Worm (Caenorhabditis elegans) whole organism, young adult: ENCODE results near the gene F22E5.13.

Source experiments
- B0336.3 ChIP-seq: fragments of 200-800 bp; sonication (Bioruptor generic); IDR thresholded peaks from 2 replicates; pipeline ENCODE4 v1.3.6; 2022; ENCODE audit warnings: missing genetic modification characterization, missing compliant biosample characterization
- F37B4.10 ChIP-seq: fragments of 200-800 bp; sonication (Bioruptor generic); IDR thresholded peaks from 2 replicates; pipeline ENCODE4 v1.3.6; 2022; ENCODE audit warnings: missing genetic modification characterization, missing compliant biosample characterization
- T26A5.8 ChIP-seq: sonication (generic microtip); optimal IDR thresholded peaks from 2 replicates; lab custom pipeline; 2016; ENCODE audit warnings: missing genetic modification characterization, missing compliant biosample characterization
- Y79H2A.3 ChIP-seq: fragments of 200-800 bp; sonication (Bioruptor generic); conservative IDR thresholded peaks from 2 replicates; pipeline ENCODE4 v1.3.6; 2022; ENCODE audit warnings: missing genetic modification reagents, missing genetic modification characterization, missing compliant biosample characterization
- Y95B8A.8 ChIP-seq: fragments of 200-800 bp; sonication (Bioruptor generic); IDR thresholded peaks from 2 replicates; pipeline ENCODE4 v1.3.6; 2022; ENCODE audit warnings: missing genetic modification reagents, missing genetic modification characterization, missing compliant biosample characterization
- akir-1 ChIP-seq: fragments of 200-800 bp; sonication (Bioruptor generic); optimal IDR thresholded peaks from 2 replicates; lab custom pipeline; 2018; ENCODE audit warnings: mild to moderate bottlenecking, missing genetic modification characterization, moderate library complexity, missing compliant biosample characterization
- aptf-2 ChIP-seq: fragments of 200-800 bp; sonication (Bioruptor generic); conservative IDR thresholded peaks from 2 replicates; pipeline ENCODE4 v1.3.6; 2022; ENCODE audit warnings: missing genetic modification reagents, missing genetic modification characterization, missing compliant biosample characterization
- atf-7 ChIP-seq: sonication (generic microtip); optimal IDR thresholded peaks from 2 replicates; lab custom pipeline; 2017; ENCODE audit warnings: mild to moderate bottlenecking, missing genetic modification characterization, missing compliant biosample characterization
- athp-1 ChIP-seq: sonication (generic microtip); optimal IDR thresholded peaks from 2 replicates; lab custom pipeline; 2017; ENCODE audit warnings: mild to moderate bottlenecking, missing genetic modification characterization, missing compliant biosample characterization
- attf-6 ChIP-seq: fragments of 200-800 bp; sonication (Bioruptor generic); IDR thresholded peaks from 2 replicates; pipeline ENCODE4 v1.3.6; 2022; ENCODE audit warnings: missing genetic modification reagents, missing genetic modification characterization, missing compliant biosample characterization
- bed-2 ChIP-seq: fragments of 200-800 bp; sonication (Bioruptor generic); IDR thresholded peaks from 2 replicates; pipeline ENCODE4 v1.3.6; 2022; ENCODE audit warnings: missing genetic modification reagents, missing genetic modification characterization, missing compliant biosample characterization
- ceh-100 ChIP-seq: fragments of 200-800 bp; sonication (Bioruptor generic); IDR thresholded peaks from 2 replicates; pipeline ENCODE4 v1.3.6; 2022; ENCODE audit warnings: missing genetic modification reagents, missing genetic modification characterization, missing compliant biosample characterization
- die-1 ChIP-seq: sonication (generic microtip); optimal IDR thresholded peaks from 2 replicates; lab custom pipeline; 2016; ENCODE audit warnings: missing genotype, mild to moderate bottlenecking, missing genetic modification characterization, missing compliant biosample characterization
- egl-44 ChIP-seq: fragments of 200-800 bp; sonication (Bioruptor generic); IDR thresholded peaks from 2 replicates; pipeline ENCODE4 v1.3.6; 2022; ENCODE audit warnings: missing genetic modification reagents, missing genetic modification characterization, missing compliant biosample characterization
- egrh-3 ChIP-seq: fragments of 200-800 bp; sonication (Bioruptor generic); IDR thresholded peaks from 2 replicates; pipeline ENCODE4 v1.3.6; 2022; ENCODE audit warnings: missing genetic modification reagents, missing genetic modification characterization, missing compliant biosample characterization
- ekl-4 ChIP-seq: fragments of 200-800 bp; sonication (Bioruptor generic); IDR thresholded peaks from 2 replicates; pipeline ENCODE4 v1.3.6; 2022; ENCODE audit warnings: missing genetic modification reagents, missing genetic modification characterization, missing compliant biosample characterization
- gei-17 ChIP-seq: fragments of 200-800 bp; sonication (Bioruptor generic); optimal IDR thresholded peaks from 2 replicates; lab custom pipeline; 2018; ENCODE audit warnings: mild to moderate bottlenecking, missing genetic modification characterization, missing compliant biosample characterization
- him-1 ChIP-seq: sonication (generic microtip); optimal IDR thresholded peaks from 2 replicates; lab custom pipeline; 2016; ENCODE audit warnings: missing genotype, missing genetic modification reagents, missing genetic modification characterization, missing compliant biosample characterization
- hmg-20 ChIP-seq: fragments of 200-800 bp; sonication (Bioruptor generic); IDR thresholded peaks from 2 replicates; pipeline ENCODE4 v1.3.6; 2022; ENCODE audit warnings: missing genetic modification reagents, missing genetic modification characterization, missing compliant biosample characterization
- lin-26 ChIP-seq: fragments of 200-800 bp; sonication (Bioruptor generic); IDR thresholded peaks from 2 replicates; pipeline ENCODE4 v1.3.6; 2022; ENCODE audit warnings: missing genetic modification reagents, missing genetic modification characterization, missing compliant biosample characterization
- madf-10 ChIP-seq: sonication (generic microtip); optimal IDR thresholded peaks from 2 replicates; lab custom pipeline; 2016; ENCODE audit warnings: mild to moderate bottlenecking, missing genetic modification characterization, missing compliant biosample characterization
- madf-3 ChIP-seq: fragments of 200-800 bp; sonication (Bioruptor generic); IDR thresholded peaks from 2 replicates; pipeline ENCODE4 v1.3.6; 2022; ENCODE audit warnings: missing genetic modification reagents, missing genetic modification characterization, missing compliant biosample characterization
- madf-8 ChIP-seq: fragments of 200-800 bp; sonication (Bioruptor generic); conservative IDR thresholded peaks from 2 replicates; pipeline ENCODE4 v1.3.6; 2022; ENCODE audit warnings: missing genetic modification reagents, missing genetic modification characterization, missing compliant biosample characterization
- mel-28 ChIP-seq: sonication (generic microtip); optimal IDR thresholded peaks from 2 replicates; lab custom pipeline; 2016; ENCODE audit warnings: borderline replicate concordance, mild to moderate bottlenecking, missing genetic modification characterization, missing compliant biosample characterization
- mxl-1 ChIP-seq: sonication (generic microtip); optimal IDR thresholded peaks from 2 replicates; lab custom pipeline; 2016; ENCODE audit warnings: missing genetic modification characterization, missing compliant biosample characterization
- nfya-2 ChIP-seq: fragments of 200-800 bp; sonication (Bioruptor generic); IDR thresholded peaks from 2 replicates; pipeline ENCODE4 v1.3.6; 2022; ENCODE audit warnings: missing genetic modification reagents, missing genetic modification characterization, missing compliant biosample characterization
- nfyb-1 ChIP-seq: fragments of 200-800 bp; sonication (Bioruptor generic); IDR thresholded peaks from 2 replicates; pipeline ENCODE4 v1.3.6; 2022; ENCODE audit warnings: missing genetic modification reagents, missing genetic modification characterization, missing compliant biosample characterization
- nhr-27 ChIP-seq: fragments of 200-800 bp; sonication (Bioruptor generic); optimal IDR thresholded peaks from 2 replicates; lab custom pipeline; 2018; ENCODE audit warnings: mild to moderate bottlenecking, missing genetic modification characterization, moderate library complexity, missing compliant biosample characterization
- rcor-1 ChIP-seq: fragments of 200-800 bp; sonication (Bioruptor generic); IDR thresholded peaks from 2 replicates; pipeline ENCODE4 v1.3.6; 2022; ENCODE audit warnings: missing genetic modification reagents, missing genetic modification characterization, missing compliant biosample characterization
- repo-1 ChIP-seq: sonication (generic microtip); optimal IDR thresholded peaks from 2 replicates; lab custom pipeline; 2017; ENCODE audit warnings: mild to moderate bottlenecking, missing genetic modification characterization, missing compliant biosample characterization
- rpc-1 ChIP-seq, 2 experiments: fragments of 150-350 bp in 1 of 2; sonication (generic microtip) in 1 of 2; optimal IDR thresholded peaks; 2 replicates each; lab custom pipeline; 2014 to 2018; ENCODE audit warnings: missing biosample characterization in 1 of 2, missing genetic modification characterization in 1 of 2, missing genetic modification reagents in 1 of 2, missing genotype in 1 of 2
- sdz-38 ChIP-seq: sonication (generic microtip); optimal IDR thresholded peaks from 2 replicates; lab custom pipeline; 2016; ENCODE audit warnings: missing genotype, missing genetic modification characterization, missing compliant biosample characterization
- sea-2 ChIP-seq: fragments of 200-800 bp; sonication (Bioruptor generic); IDR thresholded peaks from 2 replicates; pipeline ENCODE4 v1.3.6; 2022; ENCODE audit warnings: missing genetic modification characterization, missing compliant biosample characterization
- snpc-1.1 ChIP-seq: sonication (generic microtip); optimal IDR thresholded peaks from 2 replicates; lab custom pipeline; 2017; ENCODE audit warnings: missing genetic modification characterization, mild to moderate bottlenecking, missing compliant biosample characterization, antibody characterized with exemption, moderate library complexity, missing genotype, missing genetic modification reagents; ENCODE audit not compliant: insufficient read depth
- snpc-4 ChIP-seq, 5 experiments: fragments of 150-350 bp in 1 of 5; sonication (generic microtip) in 4 of 5; optimal IDR thresholded peaks; 2 replicates each; lab custom pipeline; 2014 to 2018; ENCODE audit warnings: missing genetic modification characterization in 5 of 5, missing biosample characterization in 3 of 5, antibody characterized with exemption in 2 of 5, mild to moderate bottlenecking in 2 of 5, missing compliant biosample characterization in 2 of 5, missing genotype in 2 of 5, moderate library complexity in 2 of 5, missing genetic modification reagents in 1 of 5
- somi-1 ChIP-seq: fragments of 200-800 bp; sonication (Bioruptor generic); optimal IDR thresholded peaks from 2 replicates; lab custom pipeline; 2018; ENCODE audit warnings: mild to moderate bottlenecking, missing genetic modification characterization, missing compliant biosample characterization
- tbp1 ChIP-seq: fragments of 200-800 bp; sonication (Bioruptor generic); optimal IDR thresholded peaks from 2 replicates; lab custom pipeline; 2018; ENCODE audit warnings: mild to moderate bottlenecking, missing genetic modification characterization, missing compliant biosample characterization
- unc-130 ChIP-seq: sonication (generic microtip); optimal IDR thresholded peaks from 2 replicates; lab custom pipeline; 2016; ENCODE audit warnings: missing genetic modification reagents, missing genetic modification characterization, missing compliant biosample characterization
- xnd-1 ChIP-seq: sonication (generic microtip); optimal IDR thresholded peaks from 2 replicates; lab custom pipeline; 2016; ENCODE audit warnings: missing genotype, missing genetic modification reagents, missing genetic modification characterization, missing compliant biosample characterization
- zim-3 ChIP-seq: sonication (generic microtip); optimal IDR thresholded peaks from 2 replicates; lab custom pipeline; 2017; ENCODE audit warnings: mild to moderate bottlenecking, missing genetic modification characterization, moderate library complexity, missing compliant biosample characterization
- ztf-22 ChIP-seq: fragments of 200-800 bp; sonication (Bioruptor generic); optimal IDR thresholded peaks from 2 replicates; lab custom pipeline; 2018; ENCODE audit warnings: mild to moderate bottlenecking, missing genetic modification characterization, moderate library complexity, missing compliant biosample characterization
- ztf-25 ChIP-seq: fragments of 200-800 bp; sonication (Bioruptor generic); IDR thresholded peaks from 2 replicates; pipeline ENCODE4 v1.3.6; 2022; ENCODE audit warnings: missing genetic modification reagents, missing genetic modification characterization, missing compliant biosample characterization
- ztf-26 ChIP-seq: sonication (generic microtip); optimal IDR thresholded peaks from 2 replicates; lab custom pipeline; 2017; ENCODE audit warnings: missing genetic modification characterization, missing compliant biosample characterization
- ztf-28 ChIP-seq: fragments of 200-800 bp; sonication (Bioruptor generic); IDR thresholded peaks from 2 replicates; pipeline ENCODE4 v1.3.6; 2022; ENCODE audit warnings: missing genetic modification reagents, missing genetic modification characterization, missing compliant biosample characterization
- ztf-6 ChIP-seq: fragments of 200-800 bp; sonication (Bioruptor generic); IDR thresholded peaks from 2 replicates; pipeline ENCODE4 v1.3.6; 2022; ENCODE audit warnings: missing genetic modification reagents, missing genetic modification characterization, missing compliant biosample characterization

Gene F22E5.13

ce11 chrII:2684208-2684607 is 34.8 kb upstream of the F22E5.13 start, which contains the start of gene ceh-87:
TSS of gene ceh-87 (minus strand) at chrII:2684308.
- TF ChIP-seq mxl-1 (tag; lab: Kevin White, UChicago) (no peak), xnd-1 (no peak), repo-1 (tag; lab: Kevin White, UChicago) (no peak), nfyb-1 (GFP tag; lab: Robert Waterston, UW) (no peak), ztf-28 (no peak), madf-3 (GFP tag; lab: Robert Waterston, UW) (no peak)

ce11 chrII:2681118-2681517 is 31.7 kb upstream of the F22E5.13 start, which contains the start of gene F34D6.1:
TSS of gene F34D6.1 (minus strand) at chrII:2681218.
- TF ChIP-seq die-1 (no peak), bed-2 (GFP tag; lab: Robert Waterston, UW) (no peak), xnd-1 (no peak), ztf-26 (no peak), sea-2 (GFP tag; lab: Robert Waterston, UW) (no peak), akir-1 (GFP tag; lab: Kevin White, UChicago) (no peak), ceh-100 (GFP tag; lab: Robert Waterston, UW) (no peak), attf-6 (GFP tag; lab: Robert Waterston, UW) (no peak), rpc-1 (optimal IDR thresholded peaks at IDR 0.05; lab: Kevin White, UChicago) (no peak), rpc-1 (tag; optimal IDR thresholded peaks at IDR 0.05; lab: Kevin White, UChicago) (no peak), tbp1 (GFP tag; lab: Kevin White, UChicago) (no peak), F37B4.10 (no peak), him-1 (no peak), ztf-6 (GFP tag; lab: Robert Waterston, UW) (no peak)

- TF ChIP-seq nfyb-1 (GFP tag; lab: Robert Waterston, UW) (no peak), ztf-22 (GFP tag; lab: Kevin White, UChicago) (no peak), hmg-20 (GFP tag; lab: Robert Waterston, UW) (no peak), madf-10 (no peak), ztf-26 (no peak), athp-1 (tag; lab: Kevin White, UChicago) (no peak), gei-17 (no peak), zim-3 (no peak), sdz-38 (tag; lab: Kevin White, UChicago) (no peak), Y95B8A.8 (GFP tag; lab: Robert Waterston, UW) (no peak), ztf-28 (no peak), egrh-3 (GFP tag; lab: Robert Waterston, UW) (no peak), lin-26 (GFP tag; lab: Robert Waterston, UW) (no peak), T26A5.8 (no peak), unc-130 (GFP tag; lab: Kevin White, UChicago) (no peak), mxl-1 (tag; lab: Kevin White, UChicago) (no peak), nhr-27 (tag; lab: Kevin White, UChicago) (no peak), aptf-2 (GFP tag; lab: Robert Waterston, UW) (peak; percentile 77), nfya-2 (GFP tag; lab: Robert Waterston, UW) (no peak), rcor-1 (GFP tag; lab: Robert Waterston, UW) (no peak), snpc-4 (GFP tag; optimal IDR thresholded peaks at IDR 0.05; lab: Kevin White, UChicago) (no peak), snpc-4 (tag; optimal IDR thresholded peaks at IDR 0.05; lab: Kevin White, UChicago) (peak in 1 of 4 experiments; percentile 36), madf-8 (GFP tag; lab: Robert Waterston, UW) (peak; percentile 62), B0336.3 (GFP tag; lab: Robert Waterston, UW) (no peak), Y79H2A.3 (GFP tag; lab: Robert Waterston, UW) (no peak), ekl-4 (GFP tag; lab: Robert Waterston, UW) (0 out of 2 replicates have a peak, but pooled peaks have one; percentile 10), ztf-25 (GFP tag; lab: Robert Waterston, UW) (no peak), snpc-1.1 (tag; lab: Kevin White, UChicago) (no peak), mel-28 (no peak), egl-44 (GFP tag; lab: Robert Waterston, UW) (no peak), atf-7 (tag; lab: Kevin White, UChicago) (peak; percentile 36), somi-1 (no peak)
Observed at ce11 chrII:2677534-2678168, 28.2 kb upstream of the F22E5.13 start, which contains the start of gene F22E5.17. TSS of gene F22E5.17 (plus strand) at chrII:2678041.
